Fruit fly (Drosophila melanogaster) whole organism, pupa: ENCODE data around the gene CG14631.

ENCODE experiments used
- CG10348 ChIP-seq: fragments of 200-800 bp; sonication (Bioruptor generic); IDR thresholded peaks from 2 replicates; pipeline ENCODE4 v1.3.6; 2022; ENCODE audit warnings: missing biosample characterization, missing genetic modification characterization
- CG12605 ChIP-seq: fragments of 200-800 bp; sonication (Bioruptor generic); IDR thresholded peaks from 2 replicates; pipeline ENCODE4 v1.3.6; 2022; ENCODE audit warnings: missing biosample characterization, missing genetic modification characterization
- CG15710 ChIP-seq: fragments of 200-800 bp; sonication (Bioruptor generic); optimal IDR thresholded peaks from 2 replicates; lab custom pipeline; 2018; ENCODE audit warnings: missing biosample characterization, mild to moderate bottlenecking, missing genetic modification characterization, moderate library complexity
- CG17806 ChIP-seq: fragments of 200-800 bp; sonication (Bioruptor generic); optimal IDR thresholded peaks from 2 replicates; lab custom pipeline; 2018; ENCODE audit warnings: missing biosample characterization, mild to moderate bottlenecking, missing genetic modification characterization, moderate library complexity
- CG4496 ChIP-seq: fragments of 200-800 bp; sonication (Bioruptor generic); IDR thresholded peaks from 3 replicates; pipeline ENCODE4 v1.3.6; 2022; ENCODE audit warnings: missing biosample characterization, missing genetic modification characterization
- CG8301 ChIP-seq: fragments of 200-800 bp; sonication (Bioruptor generic); optimal IDR thresholded peaks from 2 replicates; lab custom pipeline; 2018; ENCODE audit warnings: missing biosample characterization, mild to moderate bottlenecking, missing genetic modification characterization
- CG9948 ChIP-seq: fragments of 200-800 bp; sonication (Bioruptor generic); optimal IDR thresholded peaks from 2 replicates; lab custom pipeline; 2018; ENCODE audit warnings: missing biosample characterization, mild to moderate bottlenecking, missing genetic modification characterization, moderate library complexity
- EcR ChIP-seq: fragments of 200-800 bp; sonication (Bioruptor generic); optimal IDR thresholded peaks from 3 replicates; lab custom pipeline; 2019; ENCODE audit warnings: missing biosample characterization, missing genetic modification characterization, mild to moderate bottlenecking, moderate library complexity, missing genetic modification reagents
- Ets98B ChIP-seq: fragments of 200-800 bp; sonication (Bioruptor generic); IDR thresholded peaks from 2 replicates; pipeline ENCODE4 v1.3.6; 2022; ENCODE audit warnings: missing biosample characterization, missing genetic modification characterization
- Pif1A ChIP-seq: fragments of 200-800 bp; sonication (Bioruptor generic); optimal IDR thresholded peaks from 3 replicates; lab custom pipeline; 2016; ENCODE audit warnings: missing biosample characterization, missing genetic modification characterization
- rn ChIP-seq: fragments of 200-800 bp; sonication (Bioruptor generic); IDR thresholded peaks from 2 replicates; pipeline ENCODE4 v1.3.6; 2022; ENCODE audit warnings: missing biosample characterization, missing genetic modification characterization

- TF ChIP-seq rn, result no peak
- 0 out of 2 replicates have a peak, but pooled peaks have one; percentile 16 for TF ChIP-seq Ets98B (GFP tag; lab: Robert Waterston, UW)
- TF ChIP-seq Pif1A (GFP tag; lab: Kevin White, UChicago), result no peak
- no peak for TF ChIP-seq CG8301
- no peak for TF ChIP-seq EcR (GFP tag; lab: Kevin White, UChicago)
- TF ChIP-seq CG4496 (GFP tag; lab: Robert Waterston, UW), result peak; percentile 43; the same call in 1 of the 3 replicates
- TF ChIP-seq CG10348 (GFP tag; lab: Robert Waterston, UW), result no peak
- no peak for TF ChIP-seq CG9948
- no peak for TF ChIP-seq CG12605 (GFP tag; lab: Robert Waterston, UW)
- TF ChIP-seq CG17806 (tag; lab: Kevin White, UChicago), result no peak
- TF ChIP-seq CG15710, result no peak
Measured at dm6 chrX:1026511-1026910, 14.7 kb downstream of the CG14631 start, which contains the start of the genes CG32814, CG11638 and CG3021.
